Fruit fly (Drosophila melanogaster) whole organism, embryonic: ENCODE data around the gene g.

Experiments
- Abd-B ChIP-seq: fragments of 200-800 bp; sonication (Bioruptor generic); optimal IDR thresholded peaks from 2 replicates; lab custom pipeline; 2018; ENCODE audit warnings: missing biosample characterization, mild to moderate bottlenecking, missing genetic modification characterization, moderate library complexity
- B-H1 ChIP-seq: fragments of 200-800 bp; sonication (Bioruptor generic); IDR thresholded peaks from 3 replicates; pipeline ENCODE4 v1.3.6; 2022; ENCODE audit warnings: missing biosample characterization, missing genetic modification characterization
- CG10462 ChIP-seq: fragments of 200-800 bp; sonication (Bioruptor generic); optimal IDR thresholded peaks from 2 replicates; lab custom pipeline; 2016; ENCODE audit warnings: missing biosample characterization, missing genetic modification characterization
- CG10565 ChIP-seq: fragments of 200-800 bp; sonication (Bioruptor generic); optimal IDR thresholded peaks from 3 replicates; lab custom pipeline; 2016; ENCODE audit warnings: missing biosample characterization, mild to moderate bottlenecking, missing genetic modification characterization
- CG12391 ChIP-seq: fragments of 200-800 bp; sonication (Bioruptor generic); optimal IDR thresholded peaks from 3 replicates; lab custom pipeline; 2018; ENCODE audit warnings: missing biosample characterization, mild to moderate bottlenecking, missing genetic modification characterization, moderate library complexity
- CG12744 ChIP-seq: fragments of 200-800 bp; sonication (Bioruptor generic); optimal IDR thresholded peaks from 2 replicates; lab custom pipeline; 2016; ENCODE audit warnings: missing biosample characterization, missing genetic modification characterization
- CG14014 ChIP-seq: fragments of 200-800 bp; sonication (Bioruptor generic); IDR thresholded peaks from 2 replicates; pipeline ENCODE4 v1.3.6; 2022; ENCODE audit warnings: missing biosample characterization, missing genetic modification characterization
- CG1603 ChIP-seq: fragments of 200-800 bp; sonication (Bioruptor generic); optimal IDR thresholded peaks from 2 replicates; lab custom pipeline; 2019; ENCODE audit warnings: missing biosample characterization, mild to moderate bottlenecking, missing genetic modification characterization, moderate library complexity
- CG17385 ChIP-seq: fragments of 200-800 bp; sonication (Bioruptor generic); optimal IDR thresholded peaks from 3 replicates; lab custom pipeline; 2018; ENCODE audit warnings: missing biosample characterization, mild to moderate bottlenecking, missing genetic modification characterization
- CG17568 ChIP-seq: fragments of 200-800 bp; sonication (Bioruptor generic); optimal IDR thresholded peaks from 2 replicates; lab custom pipeline; 2018; ENCODE audit warnings: missing biosample characterization, mild to moderate bottlenecking, missing genetic modification characterization, moderate library complexity
- CG3065 ChIP-seq: fragments of 200-800 bp; sonication (Bioruptor generic); optimal IDR thresholded peaks from 2 replicates; lab custom pipeline; 2016; ENCODE audit warnings: missing biosample characterization, missing genetic modification characterization
- CG31388 ChIP-seq: fragments of 200-800 bp; sonication (Bioruptor generic); optimal IDR thresholded peaks from 2 replicates; lab custom pipeline; 2016; ENCODE audit warnings: missing biosample characterization, missing genetic modification characterization
- CG3163 ChIP-seq: fragments of 200-800 bp; sonication (Bioruptor generic); optimal IDR thresholded peaks from 3 replicates; lab custom pipeline; 2016; ENCODE audit warnings: missing biosample characterization, missing genetic modification characterization
- CG33213 ChIP-seq: fragments of 200-800 bp; sonication (Bioruptor generic); optimal IDR thresholded peaks from 3 replicates; lab custom pipeline; 2016; ENCODE audit warnings: missing biosample characterization, missing genetic modification characterization
- CG4328 ChIP-seq: fragments of 200-800 bp; sonication (Bioruptor generic); optimal IDR thresholded peaks from 3 replicates; lab custom pipeline; 2017; ENCODE audit warnings: missing biosample characterization, missing genetic modification reagents, missing genetic modification characterization
- CG7963 ChIP-seq: fragments of 200-800 bp; sonication (Bioruptor generic); IDR thresholded peaks from 3 replicates; pipeline ENCODE4 v1.3.6; 2022; ENCODE audit warnings: missing biosample characterization, missing genetic modification characterization; ENCODE audit not compliant: partially characterized antibody
- CG8478 ChIP-seq: fragments of >200 bp; optimal IDR thresholded peaks from 2 replicates; lab custom pipeline; 2018
- CG9215 ChIP-seq: fragments of 200-800 bp; sonication (Bioruptor generic); IDR thresholded peaks from 2 replicates; pipeline ENCODE4 v1.3.6; 2022; ENCODE audit warnings: missing biosample characterization, missing genetic modification characterization
- D19A ChIP-seq: fragments of 200-800 bp; optimal IDR thresholded peaks from 3 replicates; lab custom pipeline; 2019; ENCODE audit warnings: missing biosample characterization, mild to moderate bottlenecking, missing genetic modification characterization, moderate library complexity
- Dip2 ChIP-seq: fragments of 200-800 bp; sonication (Bioruptor generic); IDR thresholded peaks from 2 replicates; pipeline ENCODE4 v1.3.6; 2022; ENCODE audit warnings: missing biosample characterization, missing genetic modification characterization
- Doc2 ChIP-seq: fragments of 200-800 bp; sonication (Bioruptor generic); IDR thresholded peaks from 2 replicates; pipeline ENCODE4 v1.3.6; 2022; ENCODE audit warnings: missing biosample characterization, missing genetic modification characterization
- Hsf ChIP-seq: fragments of 200-800 bp; sonication (Bioruptor generic); optimal IDR thresholded peaks from 3 replicates; lab custom pipeline; 2016; ENCODE audit warnings: missing biosample characterization, missing genetic modification characterization
- Jarid2 ChIP-seq: fragments of 200-800 bp; sonication (Bioruptor generic); optimal IDR thresholded peaks from 3 replicates; lab custom pipeline; 2017; ENCODE audit warnings: mild to moderate bottlenecking, missing biosample characterization, missing genetic modification reagents, missing genetic modification characterization
- Mes4 ChIP-seq: fragments of 200-800 bp; sonication (Bioruptor generic); optimal IDR thresholded peaks from 2 replicates; lab custom pipeline; 2016; ENCODE audit warnings: missing biosample characterization, missing genetic modification characterization
- NfI ChIP-seq: fragments of 200-800 bp; sonication (Bioruptor generic); optimal IDR thresholded peaks from 3 replicates; lab custom pipeline; 2018; ENCODE audit warnings: missing biosample characterization, mild to moderate bottlenecking, missing genetic modification characterization, moderate library complexity
- Pdp1 ChIP-seq, 2 experiments: fragments of 200-800 bp; sonication (Bioruptor generic); optimal IDR thresholded peaks; 3 replicates each; lab custom pipeline; 2016; ENCODE audit warnings: missing biosample characterization in 2 of 2, missing genetic modification characterization in 2 of 2, mild to moderate bottlenecking in 1 of 2, moderate library complexity in 1 of 2
- Poxn ChIP-seq: fragments of 200-800 bp; sonication (Bioruptor generic); IDR thresholded peaks from 2 replicates; pipeline ENCODE4 v1.3.6; 2022; ENCODE audit warnings: missing biosample characterization, missing genetic modification characterization
- Ravus ChIP-seq: fragments of 200-800 bp; sonication (Bioruptor generic); IDR thresholded peaks from 2 replicates; pipeline ENCODE4 v1.3.6; 2022; ENCODE audit warnings: missing biosample characterization, missing genetic modification characterization
- Rx ChIP-seq: fragments of 200-800 bp; sonication (Bioruptor generic); IDR thresholded peaks from 2 replicates; pipeline ENCODE4 v1.3.6; 2022; ENCODE audit warnings: missing biosample characterization, missing genetic modification characterization
- Tbp ChIP-seq: fragments of >200 bp; optimal IDR thresholded peaks from 2 replicates; lab custom pipeline; 2018; ENCODE audit warnings: missing biosample characterization, missing genetic modification characterization
- cato ChIP-seq: fragments of 200-800 bp; sonication (Bioruptor generic); optimal IDR thresholded peaks from 2 replicates; lab custom pipeline; 2016; ENCODE audit warnings: missing biosample characterization, missing genetic modification characterization, borderline replicate concordance
- ci ChIP-seq: fragments of 200-800 bp; sonication (Bioruptor generic); IDR thresholded peaks from 3 replicates; pipeline ENCODE4 v1.3.6; 2022; ENCODE audit warnings: missing biosample characterization, missing genetic modification characterization
- eve ChIP-seq, 2 experiments: fragments of >200 bp; optimal IDR thresholded peaks; 2 replicates each; lab custom pipeline; 2017; ENCODE audit warnings: missing biosample characterization in 2 of 2, missing genetic modification characterization in 2 of 2
- grau ChIP-seq: fragments of 200-800 bp; optimal IDR thresholded peaks from 3 replicates; lab custom pipeline; 2019; ENCODE audit warnings: missing biosample characterization, mild to moderate bottlenecking, missing genetic modification characterization, moderate library complexity
- grn ChIP-seq: fragments of 200-800 bp; sonication (Bioruptor generic); optimal IDR thresholded peaks from 3 replicates; lab custom pipeline; 2017; ENCODE audit warnings: missing biosample characterization, missing genetic modification characterization
- her ChIP-seq: fragments of 200-800 bp; sonication (Bioruptor generic); optimal IDR thresholded peaks from 2 replicates; lab custom pipeline; 2016; ENCODE audit warnings: missing biosample characterization, missing genetic modification characterization
- klu ChIP-seq: fragments of 200-800 bp; sonication (Bioruptor generic); IDR thresholded peaks from 2 replicates; pipeline ENCODE4 v1.3.6; 2022; ENCODE audit warnings: missing biosample characterization, missing genetic modification characterization
- knrl ChIP-seq: fragments of 200-800 bp; sonication (Bioruptor generic); IDR thresholded peaks from 3 replicates; pipeline ENCODE4 v1.3.6; 2022; ENCODE audit warnings: missing biosample characterization, missing genetic modification characterization; ENCODE audit not compliant: partially characterized antibody
- lab ChIP-seq: fragments of 200-800 bp; sonication (Bioruptor generic); optimal IDR thresholded peaks from 3 replicates; lab custom pipeline; 2017; ENCODE audit warnings: missing biosample characterization, missing genetic modification characterization, mild to moderate bottlenecking, moderate library complexity, missing genetic modification reagents
- nau ChIP-seq: fragments of 200-800 bp; sonication (Bioruptor generic); optimal IDR thresholded peaks from 3 replicates; lab custom pipeline; 2017; ENCODE audit warnings: missing biosample characterization, mild to moderate bottlenecking, missing genetic modification characterization, missing genetic modification reagents
- nerfin-2 ChIP-seq: fragments of 200-800 bp; sonication (Bioruptor generic); IDR thresholded peaks from 2 replicates; pipeline ENCODE4 v1.3.6; 2022; ENCODE audit warnings: missing biosample characterization, missing genetic modification characterization; ENCODE audit not compliant: partially characterized antibody
- otp ChIP-seq: fragments of 200-800 bp; sonication (Bioruptor generic); IDR thresholded peaks from 3 replicates; pipeline ENCODE4, ENCODE4 v1.3.6; 2022; ENCODE audit warnings: missing biosample characterization, missing genetic modification characterization
- peb ChIP-seq: fragments of 200-800 bp; sonication (Bioruptor generic); IDR thresholded peaks from 2 replicates; pipeline ENCODE4 v1.3.6; 2022; ENCODE audit warnings: missing biosample characterization, missing genetic modification characterization
- psq ChIP-seq: fragments of 200-800 bp; sonication (Bioruptor generic); optimal IDR thresholded peaks from 2 replicates; lab custom pipeline; 2017; ENCODE audit warnings: missing biosample characterization, missing genetic modification characterization
- sna ChIP-seq: fragments of 200-800 bp; sonication (Bioruptor generic); IDR thresholded peaks from 2 replicates; pipeline ENCODE4 v1.3.6; 2022; ENCODE audit warnings: missing biosample characterization, missing genetic modification characterization; ENCODE audit not compliant: partially characterized antibody
- twi ChIP-seq: fragments of 200-800 bp; optimal IDR thresholded peaks from 2 replicates; lab custom pipeline; 2019; ENCODE audit warnings: missing biosample characterization, mild to moderate bottlenecking, missing genetic modification characterization, moderate library complexity
- vnd ChIP-seq: fragments of 200-800 bp; sonication (Bioruptor generic); IDR thresholded peaks from 3 replicates; pipeline ENCODE4 v1.3.6; 2022; ENCODE audit warnings: missing biosample characterization, missing genetic modification characterization; ENCODE audit not compliant: partially characterized antibody
- zen ChIP-seq: fragments of 200-800 bp; sonication (Bioruptor generic); optimal IDR thresholded peaks from 3 replicates; lab custom pipeline; 2018; ENCODE audit warnings: missing biosample characterization, mild to moderate bottlenecking, missing genetic modification characterization, moderate library complexity
- zfh1 ChIP-seq: fragments of 200-800 bp; sonication (Bioruptor generic); IDR thresholded peaks from 3 replicates; pipeline ENCODE4 v1.3.6; 2022; ENCODE audit warnings: missing biosample characterization, missing genetic modification characterization

g gene

DNA sequence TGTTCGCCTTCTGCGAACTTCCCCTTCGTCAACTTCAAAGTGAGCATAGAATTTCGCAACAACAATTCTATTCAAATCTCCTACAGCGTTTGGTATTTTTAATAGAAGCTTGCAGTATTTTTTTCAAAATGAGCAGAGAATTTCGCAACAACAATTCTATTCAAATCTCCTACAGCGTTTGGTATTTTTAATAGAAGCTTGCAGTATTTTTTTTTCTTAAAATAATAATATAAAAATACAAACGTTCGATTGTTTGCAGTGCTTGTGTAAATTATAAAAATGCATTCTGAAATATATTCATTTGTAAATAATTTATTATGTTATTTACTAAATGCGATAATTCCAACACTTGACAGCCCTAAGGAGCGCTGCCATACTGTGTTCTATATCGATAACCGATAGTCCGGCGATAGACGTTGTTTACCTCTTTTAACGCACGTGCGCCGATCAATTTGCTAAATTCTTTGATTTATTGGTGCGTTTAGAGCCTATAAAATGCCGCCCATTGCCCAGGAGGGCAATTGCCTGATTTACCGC is 20.8 kb upstream of the g start, which contains the start of the genes CG32625 and Rtc1 (continued):
- no peak for TF ChIP-seq Rx (GFP tag; lab: Robert Waterston, UW)
- no peak for TF ChIP-seq Dip2 (GFP tag; lab: Robert Waterston, UW)
- TF ChIP-seq Ravus (GFP tag; lab: Robert Waterston, UW), result no peak
- TF ChIP-seq ci (GFP tag; lab: Robert Waterston, UW), result peak; percentile 73; the same call in 2 of the 3 replicates
- TF ChIP-seq nerfin-2 (GFP tag; lab: Robert Waterston, UW), result peak; percentile 52; the same call in 1 of the 2 replicates
- TF ChIP-seq zen (tag; lab: Kevin White, UChicago), result peak; percentile 24
- peak; percentile 36; the same call in 1 of the 2 replicates for TF ChIP-seq CG14014 (GFP tag; lab: Robert Waterston, UW)
- TF ChIP-seq CG17385 (GFP tag; lab: Kevin White, UChicago), result peak; percentile 29
- TF ChIP-seq klu (GFP tag; lab: Robert Waterston, UW), result no peak
- no peak for TF ChIP-seq CG9215 (GFP tag; lab: Robert Waterston, UW)
- TF ChIP-seq cato (GFP tag; lab: Kevin White, UChicago), result no peak
- no peak for TF ChIP-seq CG31388 (GFP tag; lab: Kevin White, UChicago)
- no peak for TF ChIP-seq nau (GFP tag; lab: Kevin White, UChicago)
- no peak for TF ChIP-seq CG3065
- TF ChIP-seq Pdp1 (GFP tag; optimal IDR thresholded peaks at IDR 0.05; lab: Kevin White, UChicago), result peak in 1 of 2 experiments; percentile 4
- no peak for TF ChIP-seq Mes4 (GFP tag; lab: Kevin White, UChicago)
- TF ChIP-seq CG7963, result no peak
- no peak for TF ChIP-seq her (GFP tag; lab: Kevin White, UChicago)
- no peak for TF ChIP-seq Tbp (GFP tag; lab: Kevin White, UChicago)
- no peak for TF ChIP-seq Poxn (GFP tag; lab: Robert Waterston, UW)
- peak; percentile 62; the same call in 2 of the 3 replicates for TF ChIP-seq zfh1
- TF ChIP-seq vnd (GFP tag; lab: Robert Waterston, UW), result 0 out of 3 replicates have a peak, but pooled peaks have one; percentile 12
- no peak for TF ChIP-seq CG10565 (GFP tag; lab: Kevin White, UChicago)
- no peak for TF ChIP-seq peb (GFP tag; lab: Robert Waterston, UW)

DNA sequence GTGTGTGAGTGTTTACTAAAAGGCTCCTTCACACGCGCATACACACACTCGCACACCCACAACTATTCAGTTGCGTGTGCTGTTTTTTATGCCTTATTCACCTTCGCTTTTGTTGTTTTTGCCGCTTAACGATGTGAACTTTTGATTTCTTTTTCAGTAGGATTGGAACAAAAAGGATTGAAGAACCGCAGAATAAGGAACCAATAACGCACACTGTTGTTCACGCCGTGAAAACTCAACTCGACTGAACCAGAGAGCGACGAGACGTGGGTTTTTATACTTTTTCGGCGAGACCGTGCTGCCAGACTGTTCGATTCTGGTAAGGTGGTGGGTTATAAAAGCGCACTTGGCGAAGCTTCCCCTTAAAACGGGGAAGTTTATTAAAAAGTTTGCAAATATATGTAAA is 19.1 kb upstream of the g start, which contains the start of gene Pdcd4:
TSS of gene Pdcd4 (minus strand) at position 255 of the 406 bp plus-strand sequence.
- TF ChIP-seq psq (GFP tag; lab: Kevin White, UChicago), result no peak
- TF ChIP-seq CG12744 (GFP tag; lab: Kevin White, UChicago), result peak; percentile 26
- TF ChIP-seq otp, result peak; percentile 46; the same call in 1 of the 3 replicates
- TF ChIP-seq CG17568 (GFP tag; lab: Kevin White, UChicago), result peak; percentile 8
- TF ChIP-seq Hsf, result peak; percentile 5
- peak in 1 of 2 experiments; percentile 16 for TF ChIP-seq eve (GFP tag; optimal IDR thresholded peaks at IDR 0.05; lab: Kevin White, UChicago)
- no peak for TF ChIP-seq B-H1 (GFP tag; lab: Robert Waterston, UW)
- no peak for TF ChIP-seq CG10462 (GFP tag; lab: Kevin White, UChicago)
- peak; percentile 31 for TF ChIP-seq CG1603 (tag; lab: Kevin White, UChicago)
- TF ChIP-seq NfI (GFP tag; lab: Kevin White, UChicago), result peak; percentile 35
- peak; percentile 95 for TF ChIP-seq Jarid2 (GFP tag; lab: Kevin White, UChicago)
- TF ChIP-seq CG8478 (lab: Kevin White, UChicago), result no peak
- TF ChIP-seq CG3163 (GFP tag; lab: Kevin White, UChicago), result peak; percentile 11
- peak; percentile 2 for TF ChIP-seq nau (GFP tag; lab: Kevin White, UChicago)
- TF ChIP-seq CG33213, result peak; percentile 45
- TF ChIP-seq her (GFP tag; lab: Kevin White, UChicago), result peak; percentile 26
- TF ChIP-seq Abd-B (GFP tag; lab: Kevin White, UChicago), result no peak
- TF ChIP-seq grau, result peak; percentile 10
- no peak for TF ChIP-seq Doc2
- 0 out of 3 replicates have a peak, but pooled peaks have one; percentile 26 for TF ChIP-seq knrl (GFP tag; lab: Robert Waterston, UW)
- TF ChIP-seq CG12391 (tag; lab: Kevin White, UChicago), result peak; percentile 6
- TF ChIP-seq lab, result peak; percentile 4
- TF ChIP-seq grn (GFP tag; lab: Kevin White, UChicago), result no peak
- peak; percentile 52 for TF ChIP-seq CG4328 (GFP tag; lab: Kevin White, UChicago)
- TF ChIP-seq ci (GFP tag; lab: Robert Waterston, UW), result 0 out of 3 replicates have a peak, but pooled peaks have one; percentile 27
- TF ChIP-seq sna, result no peak
- peak; percentile 28 for TF ChIP-seq D19A (tag; lab: Kevin White, UChicago)
- TF ChIP-seq twi (tag; lab: Kevin White, UChicago), result no peak
